Worm (Caenorhabditis elegans) whole organism, late embryonic: ENCODE measurements around the gene nth-1.

Experiments
- C08G9.2 ChIP-seq: sonication (generic microtip); optimal IDR thresholded peaks from 2 replicates; lab custom pipeline; 2016; ENCODE audit warnings: mild to moderate bottlenecking, missing genetic modification characterization, moderate library complexity, missing compliant biosample characterization
- C38D4.7 ChIP-seq: fragments of 200-800 bp; sonication (Bioruptor generic); optimal IDR thresholded peaks from 2 replicates; lab custom pipeline; 2018; ENCODE audit warnings: mild to moderate bottlenecking, missing genetic modification characterization, moderate library complexity, missing compliant biosample characterization
- K09A11.1 ChIP-seq: sonication (generic microtip); optimal IDR thresholded peaks from 2 replicates; lab custom pipeline; 2017; ENCODE audit warnings: antibody characterized with exemption, mild to moderate bottlenecking, missing genetic modification characterization, missing compliant biosample characterization; ENCODE audit not compliant: insufficient read depth
- T23F11.4 ChIP-seq: fragments of 200-800 bp; sonication (Bioruptor generic); optimal IDR thresholded peaks from 2 replicates; lab custom pipeline; 2018; ENCODE audit warnings: mild to moderate bottlenecking, missing genetic modification characterization, missing compliant biosample characterization
- Y22D7AL.16 ChIP-seq: sonication (generic microtip); optimal IDR thresholded peaks from 2 replicates; lab custom pipeline; 2016; ENCODE audit warnings: missing genetic modification characterization, missing compliant biosample characterization
- ama-1 ChIP-seq: fragments of 150-350 bp; optimal IDR thresholded peaks from 2 replicates; lab custom pipeline; 2014
- ceh-14 ChIP-seq: sonication (generic microtip); optimal IDR thresholded peaks from 2 replicates; lab custom pipeline; 2016; ENCODE audit warnings: missing genotype, missing genetic modification characterization, missing compliant biosample characterization
- ceh-18 ChIP-seq: sonication (generic microtip); optimal IDR thresholded peaks from 2 replicates; lab custom pipeline; 2016; ENCODE audit warnings: missing genetic modification characterization, missing compliant biosample characterization
- ceh-2 ChIP-seq: sonication (generic microtip); optimal IDR thresholded peaks from 2 replicates; lab custom pipeline; 2016; ENCODE audit warnings: missing genotype, missing genetic modification characterization, missing compliant biosample characterization
- ceh-24 ChIP-seq: sonication (generic microtip); optimal IDR thresholded peaks from 2 replicates; lab custom pipeline; 2016; ENCODE audit warnings: mild to moderate bottlenecking, missing genetic modification characterization, missing compliant biosample characterization
- ceh-30 ChIP-seq: fragments of 150-350 bp; optimal IDR thresholded peaks from 2 replicates; lab custom pipeline; 2014; ENCODE audit warnings: missing biosample characterization, missing genetic modification characterization
- ceh-31 ChIP-seq: sonication (generic microtip); optimal IDR thresholded peaks from 2 replicates; lab custom pipeline; 2016; ENCODE audit warnings: missing genetic modification characterization, missing compliant biosample characterization
- ceh-48 ChIP-seq: sonication (generic microtip); optimal IDR thresholded peaks from 2 replicates; lab custom pipeline; 2016; ENCODE audit warnings: missing genetic modification characterization, inconsistent platforms, missing compliant biosample characterization
- ceh-6 ChIP-seq: fragments of 200-800 bp; sonication (Bioruptor generic); optimal IDR thresholded peaks from 2 replicates; lab custom pipeline; 2018; ENCODE audit warnings: mild to moderate bottlenecking, missing genetic modification characterization, missing compliant biosample characterization
- ceh-9 ChIP-seq: sonication (generic microtip); optimal IDR thresholded peaks from 2 replicates; lab custom pipeline; 2016; ENCODE audit warnings: mild to moderate bottlenecking, missing genetic modification characterization, inconsistent platforms, missing compliant biosample characterization
- dmd-4 ChIP-seq: sonication (generic microtip); optimal IDR thresholded peaks from 2 replicates; lab custom pipeline; 2016; ENCODE audit warnings: borderline replicate concordance, missing genetic modification characterization, missing compliant biosample characterization
- ets-4 ChIP-seq: sonication (generic microtip); optimal IDR thresholded peaks from 2 replicates; lab custom pipeline; 2016; ENCODE audit warnings: missing genetic modification characterization, missing compliant biosample characterization
- eyg-1 ChIP-seq: sonication (generic microtip); optimal IDR thresholded peaks from 2 replicates; lab custom pipeline; 2016; ENCODE audit warnings: missing genotype, missing genetic modification characterization, missing compliant biosample characterization
- fax-1 ChIP-seq: sonication (generic microtip); optimal IDR thresholded peaks from 2 replicates; lab custom pipeline; 2016; ENCODE audit warnings: missing genotype, missing genetic modification characterization, missing compliant biosample characterization
- fkh-6 ChIP-seq: sonication (generic microtip); optimal IDR thresholded peaks from 2 replicates; lab custom pipeline; 2016; ENCODE audit warnings: missing genetic modification characterization, missing compliant biosample characterization
- hlh-13 ChIP-seq: fragments of 200-800 bp; sonication (Bioruptor generic); optimal IDR thresholded peaks from 2 replicates; lab custom pipeline; 2018; ENCODE audit warnings: mild to moderate bottlenecking, missing genetic modification characterization, missing compliant biosample characterization
- hlh-30 ChIP-seq: sonication (generic microtip); optimal IDR thresholded peaks from 2 replicates; lab custom pipeline; 2017; ENCODE audit warnings: antibody characterized with exemption, missing genetic modification characterization, missing compliant biosample characterization; ENCODE audit not compliant: insufficient read depth
- hlh-8 ChIP-seq: sonication (generic microtip); optimal IDR thresholded peaks from 2 replicates; lab custom pipeline; 2016; ENCODE audit warnings: missing genotype, missing genetic modification characterization, missing compliant biosample characterization
- lim-6 ChIP-seq: sonication (generic microtip); optimal IDR thresholded peaks from 2 replicates; lab custom pipeline; 2016; ENCODE audit warnings: missing genetic modification characterization, missing compliant biosample characterization
- mec-3 ChIP-seq: sonication (generic microtip); optimal IDR thresholded peaks from 2 replicates; lab custom pipeline; 2016; ENCODE audit warnings: borderline replicate concordance, missing genetic modification characterization, missing compliant biosample characterization
- nfya-1 ChIP-seq: sonication (generic microtip); optimal IDR thresholded peaks from 2 replicates; lab custom pipeline; 2017; ENCODE audit warnings: missing genetic modification characterization, mild to moderate bottlenecking, missing compliant biosample characterization, antibody characterized with exemption, moderate library complexity
- odd-2 ChIP-seq: sonication (generic microtip); optimal IDR thresholded peaks from 2 replicates; lab custom pipeline; 2017; ENCODE audit warnings: antibody characterized with exemption, mild to moderate bottlenecking, missing genetic modification characterization, missing compliant biosample characterization
- pag-3 ChIP-seq: sonication (generic microtip); optimal IDR thresholded peaks from 2 replicates; lab custom pipeline; 2016; ENCODE audit warnings: missing compliant biosample characterization, missing genetic modification characterization, borderline replicate concordance
- pax-1 ChIP-seq: fragments of 150-350 bp; optimal IDR thresholded peaks from 2 replicates; lab custom pipeline; 2014; ENCODE audit warnings: missing biosample characterization, missing genetic modification characterization
- pha-2 ChIP-seq: sonication (generic microtip); optimal IDR thresholded peaks from 2 replicates; lab custom pipeline; 2017; ENCODE audit warnings: mild to moderate bottlenecking, missing genetic modification characterization, missing compliant biosample characterization
- pha-4 ChIP-seq: fragments of 150-350 bp; optimal IDR thresholded peaks from 2 replicates; lab custom pipeline; 2018; ENCODE audit warnings: missing biosample characterization, missing genetic modification reagents, missing genetic modification characterization
- pqm-1 ChIP-seq: sonication (generic microtip); optimal IDR thresholded peaks from 2 replicates; lab custom pipeline; 2016; ENCODE audit warnings: missing genetic modification characterization, missing compliant biosample characterization
- pros-1 ChIP-seq: fragments of 150-350 bp; optimal IDR thresholded peaks from 2 replicates; lab custom pipeline; 2014; ENCODE audit warnings: missing biosample characterization, missing genetic modification reagents, missing genetic modification characterization
- ref-2 ChIP-seq: sonication (generic microtip); optimal IDR thresholded peaks from 2 replicates; lab custom pipeline; 2016; ENCODE audit warnings: missing genetic modification characterization, missing compliant biosample characterization
- rnt-1 ChIP-seq: sonication (generic microtip); optimal IDR thresholded peaks from 2 replicates; lab custom pipeline; 2016; ENCODE audit warnings: missing genetic modification characterization, missing compliant biosample characterization
- sox-4 ChIP-seq: sonication (generic microtip); optimal IDR thresholded peaks from 2 replicates; lab custom pipeline; 2017; ENCODE audit warnings: mild to moderate bottlenecking, missing genetic modification characterization, inconsistent platforms, missing compliant biosample characterization
- tbx-2 ChIP-seq: sonication (generic microtip); optimal IDR thresholded peaks from 2 replicates; lab custom pipeline; 2016; ENCODE audit warnings: missing genetic modification characterization, missing compliant biosample characterization
- ttx-3 ChIP-seq: sonication (generic microtip); optimal IDR thresholded peaks from 2 replicates; lab custom pipeline; 2016; ENCODE audit warnings: missing genetic modification reagents, missing genetic modification characterization, missing compliant biosample characterization
- unc-42 ChIP-seq: sonication (generic microtip); optimal IDR thresholded peaks from 2 replicates; lab custom pipeline; 2016; ENCODE audit warnings: missing genotype, missing genetic modification characterization, missing compliant biosample characterization
- unc-86 ChIP-seq: sonication (generic microtip); optimal IDR thresholded peaks from 2 replicates; lab custom pipeline; 2016; ENCODE audit warnings: missing genetic modification characterization, missing compliant biosample characterization
- ztf-16 ChIP-seq: sonication (generic microtip); optimal IDR thresholded peaks from 2 replicates; lab custom pipeline; 2017; ENCODE audit warnings: missing genetic modification characterization, missing compliant biosample characterization

nth-1 gene

ce11 chrIII:4332543-4333042 lies 38.5 kb upstream of the nth-1 start, which contains the start of gene cdk-12:
Gene cdk-12 (plus strand): TSS chrIII:4332992.
- peak; percentile 33 for TF ChIP-seq nfya-1
- peak; percentile 26 for TF ChIP-seq tbx-2
- no peak for TF ChIP-seq hlh-13 (GFP tag; lab: Kevin White, UChicago)
- TF ChIP-seq, all 69 proteins: peak for 2

- TF ChIP-seq pros-1 (no peak), ceh-24 (tag; lab: Kevin White, UChicago) (no peak), ceh-48 (tag; lab: Kevin White, UChicago) (no peak)
These were observed 36.9 kb upstream of the nth-1 start, which contains the start of gene gly-6 for ce11 chrIII:4330984-4331383. Gene gly-6 (minus strand): TSS chrIII:4331228.

ce11 chrIII:4328208-4328987 lies 34.3 kb upstream of the nth-1 start:
- TF ChIP-seq pag-3 (no peak), nfya-1 (peak; percentile 83)

- TF ChIP-seq C08G9.2: no peak
- TF ChIP-seq rnt-1 (tag; lab: Kevin White, UChicago): no peak
- no peak for TF ChIP-seq unc-42
- TF ChIP-seq ceh-48 (tag; lab: Kevin White, UChicago): no peak
- no peak for TF ChIP-seq ama-1 (lab: Kevin White, UChicago)
- no peak for TF ChIP-seq ets-4
- no peak for TF ChIP-seq ztf-16
- no peak for TF ChIP-seq fax-1 (tag; lab: Kevin White, UChicago)
- TF ChIP-seq mec-3 (tag; lab: Kevin White, UChicago): no peak
- TF ChIP-seq ref-2: no peak
- no peak for TF ChIP-seq pax-1 (tag; lab: Kevin White, UChicago)
- TF ChIP-seq T23F11.4 (GFP tag; lab: Kevin White, UChicago): no peak
- no peak for TF ChIP-seq ceh-6 (GFP tag; lab: Kevin White, UChicago)
- no peak for TF ChIP-seq pha-2
These were observed 29.8 kb upstream of the nth-1 start, which contains the start of gene H38K22.9 for ce11 chrIII:4323859-4324258. Gene H38K22.9 (plus strand): TSS chrIII:4324159.

ce11 chrIII:4323120-4323519 lies 29.1 kb upstream of the nth-1 start:
- TF ChIP-seq nfya-1: peak; percentile 8
- no peak for TF ChIP-seq ttx-3 (tag; lab: Kevin White, UChicago)
- no peak for TF ChIP-seq ceh-31
- TF ChIP-seq ama-1 (lab: Kevin White, UChicago): no peak
- TF ChIP-seq ceh-14: peak; percentile 12
- peak; percentile 21 for TF ChIP-seq unc-42
- no peak for TF ChIP-seq dmd-4
- TF ChIP-seq eyg-1: no peak
- no peak for TF ChIP-seq ceh-2 (tag; lab: Kevin White, UChicago)
- peak; percentile 22 for TF ChIP-seq ceh-18 (tag; lab: Kevin White, UChicago)
- TF ChIP-seq ceh-30 (tag; lab: Kevin White, UChicago): no peak

- no peak for TF ChIP-seq C38D4.7 (GFP tag; lab: Kevin White, UChicago)
- TF ChIP-seq ztf-16: no peak
- no peak for TF ChIP-seq sox-4
These were observed 27.3 kb upstream of the nth-1 start, which contains the start of gene H38K22.7 for ce11 chrIII:4321399-4321798. Gene H38K22.7 (plus strand): TSS chrIII:4321699.

- TF ChIP-seq pqm-1 (tag; lab: Kevin White, UChicago) (no peak), sox-4 (no peak), hlh-8 (no peak), Y22D7AL.16 (tag; lab: Kevin White, UChicago) (no peak), hlh-30 (tag; lab: Kevin White, UChicago) (no peak), ceh-9 (tag; lab: Kevin White, UChicago) (no peak), lim-6 (no peak), ceh-24 (tag; lab: Kevin White, UChicago) (no peak), ztf-16 (no peak), ama-1 (lab: Kevin White, UChicago) (no peak), unc-86 (no peak), ttx-3 (tag; lab: Kevin White, UChicago) (no peak), odd-2 (tag; lab: Kevin White, UChicago) (no peak), pha-4 (tag; lab: Kevin White, UChicago) (no peak), fax-1 (tag; lab: Kevin White, UChicago) (no peak), K09A11.1 (tag; lab: Kevin White, UChicago) (no peak), fkh-6 (tag; lab: Kevin White, UChicago) (no peak)
These were observed 26.1 kb upstream of the nth-1 start, which contains the start of gene H38K22.6 for ce11 chrIII:4320113-4320512. Gene H38K22.6 (plus strand): TSS chrIII:4320413.
